Worm (Caenorhabditis elegans): ENCODE results near the gene fbxb-22.
A peak's percentile ranks its signal among the peaks of the same experiment; 100 is the strongest.

The fbxb-22 gene

DNA sequence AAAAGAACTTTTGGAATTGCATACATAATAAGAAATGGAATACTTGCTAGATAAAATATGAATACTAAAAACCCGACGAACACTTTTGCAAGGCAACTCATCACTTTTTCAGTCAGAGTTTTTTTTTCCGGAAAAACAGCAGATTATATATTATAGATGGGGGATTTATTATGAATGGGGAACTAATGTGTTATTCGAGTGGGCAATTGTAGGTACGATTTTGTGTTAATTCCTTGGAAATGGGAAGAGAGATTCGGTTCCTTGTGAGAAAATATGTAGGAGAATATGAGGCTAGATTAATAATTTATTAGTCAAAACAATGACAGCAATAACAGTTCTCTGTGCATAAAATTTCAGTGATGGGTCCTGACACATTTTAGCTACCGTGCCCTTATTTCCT lies 7.8 kb upstream of the fbxb-22 start, which contains the start of gene faah-5:
Gene faah-5 (minus strand): TSS at position 101 of the 400 bp plus-strand sequence.
- TF ChIP-seq pqm-1 (tag; optimal IDR thresholded peaks at IDR 0.05) (no peak), elt-2 (tag; optimal IDR thresholded peaks at IDR 0.05) (no peak), hmg-11 (tag; optimal IDR thresholded peaks at IDR 0.05) (no peak), fos-1 (tag; optimal IDR thresholded peaks at IDR 0.05) (no peak), tbx-2 (tag; optimal IDR thresholded peaks at IDR 0.05) (no peak), unc-62 (GFP tag; optimal IDR thresholded peaks at IDR 0.05) (no peak), ZK546.5 (tag; optimal IDR thresholded peaks at IDR 0.05) (no peak), snpc-4 (tag; optimal IDR thresholded peaks at IDR 0.05) (no peak), elt-1 (tag; optimal IDR thresholded peaks at IDR 0.05) (no peak), eor-1 (tag; optimal IDR thresholded peaks at IDR 0.05) (no peak), R02D3.7 (tag; optimal IDR thresholded peaks at IDR 0.05) (no peak), lin-15B (tag; optimal IDR thresholded peaks at IDR 0.05) (no peak), mdl-1 (tag; optimal IDR thresholded peaks at IDR 0.05) (no peak), ceh-9 (tag; optimal IDR thresholded peaks at IDR 0.05) (no peak), nhr-12 (tag; optimal IDR thresholded peaks at IDR 0.05) (no peak), fkh-10 (GFP tag; optimal IDR thresholded peaks at IDR 0.05) (no peak), lsy-12 (tag; optimal IDR thresholded peaks at IDR 0.05) (no peak), fkh-2 (tag; optimal IDR thresholded peaks at IDR 0.05) (no peak), mml-1 (tag; optimal IDR thresholded peaks at IDR 0.05) (no peak)

DNA sequence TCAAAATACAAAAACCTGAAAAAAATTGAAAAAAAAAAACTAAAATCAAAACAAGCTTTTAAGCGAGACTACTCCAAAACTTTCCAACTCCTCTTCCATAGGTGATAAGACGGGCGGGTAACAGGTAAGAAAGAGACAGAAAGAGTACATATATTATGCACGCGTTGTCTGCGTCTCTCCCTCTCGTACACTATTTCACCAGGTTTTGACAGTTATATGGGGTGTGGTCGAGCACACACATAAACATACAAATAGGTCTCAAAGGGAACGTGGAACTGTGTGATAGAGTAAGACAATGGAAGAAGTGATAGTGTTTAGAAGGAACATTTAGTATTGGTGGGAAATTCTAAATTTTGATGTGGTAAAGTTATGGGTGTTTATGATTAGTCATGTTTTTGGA lies 2.0 kb downstream of the fbxb-22 start:
- TF ChIP-seq sea-2 (GFP tag; optimal IDR thresholded peaks at IDR 0.05): no peak
- TF ChIP-seq pqm-1 (tag; optimal IDR thresholded peaks at IDR 0.05): peak; percentile 67
- TF ChIP-seq ceh-82 (tag; optimal IDR thresholded peaks at IDR 0.05): no peak
- peak; percentile 85 for TF ChIP-seq elt-2 (tag; optimal IDR thresholded peaks at IDR 0.05)
- TF ChIP-seq pha-4 (tag; optimal IDR thresholded peaks at IDR 0.05): peak; percentile 45

- no peak for TF ChIP-seq lsy-12 (tag; optimal IDR thresholded peaks at IDR 0.05)
- TF ChIP-seq pqm-1 (tag; optimal IDR thresholded peaks at IDR 0.05): peak; percentile 55
- TF ChIP-seq nhr-43 (tag; optimal IDR thresholded peaks at IDR 0.05; ENCODE audit: poor library complexity, severe bottlenecking): no peak
- TF ChIP-seq unc-39 (tag; optimal IDR thresholded peaks at IDR 0.05): no peak
- TF ChIP-seq nhr-12 (tag; optimal IDR thresholded peaks at IDR 0.05): no peak
- TF ChIP-seq jun-1 (tag; optimal IDR thresholded peaks at IDR 0.05): no peak
- no peak for TF ChIP-seq eor-1 (tag; optimal IDR thresholded peaks at IDR 0.05)
- no peak for TF ChIP-seq zag-1 (tag; optimal IDR thresholded peaks at IDR 0.05)
- no peak for TF ChIP-seq fos-1 (tag; optimal IDR thresholded peaks at IDR 0.05)
- TF ChIP-seq daf-12 (tag; optimal IDR thresholded peaks at IDR 0.05): no peak
- no peak for TF ChIP-seq egl-27 (tag; optimal IDR thresholded peaks at IDR 0.05)
- no peak for TF ChIP-seq nhr-23 (tag; optimal IDR thresholded peaks at IDR 0.05)
- peak; percentile 1 for TF ChIP-seq pha-4 (tag; optimal IDR thresholded peaks at IDR 0.05)
- TF ChIP-seq skn-1 (tag; optimal IDR thresholded peaks at IDR 0.05): no peak
- peak; percentile 79 for TF ChIP-seq elt-2 (tag; optimal IDR thresholded peaks at IDR 0.05)
Observed at ce11 chrIII:11878751-11879150, 4.8 kb downstream of the fbxb-22 start, which contains the start of gene Y56A3A.6. TSS of gene Y56A3A.6 (minus strand) at chrIII:11878803.

DNA sequence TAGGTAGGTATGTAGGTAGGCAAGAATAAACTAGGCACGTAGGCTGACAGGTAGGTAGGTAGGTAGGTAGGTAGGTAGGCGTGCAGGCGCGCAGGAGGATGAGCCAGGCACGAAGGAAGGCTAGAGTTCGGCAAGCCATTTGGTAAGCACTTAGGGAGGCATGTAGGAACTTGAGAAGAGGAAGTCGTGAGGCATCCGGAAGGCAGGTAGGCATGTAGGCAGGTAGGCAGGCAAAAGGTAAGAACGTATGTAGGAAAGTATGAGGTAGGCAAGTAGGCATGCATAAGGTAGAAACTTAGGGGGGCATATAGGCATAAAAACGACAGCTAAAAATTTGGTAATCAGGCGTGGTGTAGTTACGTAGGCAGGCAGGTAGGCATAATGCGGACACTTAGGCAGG lies 7.4 kb downstream of the fbxb-22 start:
- TF ChIP-seq R02D3.7 (tag; optimal IDR thresholded peaks at IDR 0.05) (no peak), daf-12 (tag; optimal IDR thresholded peaks at IDR 0.05) (no peak), jun-1 (tag; optimal IDR thresholded peaks at IDR 0.05) (no peak), nhr-23 (tag; optimal IDR thresholded peaks at IDR 0.05) (no peak), lin-39 (tag; optimal IDR thresholded peaks at IDR 0.05) (no peak), mml-1 (tag; optimal IDR thresholded peaks at IDR 0.05) (no peak), elt-1 (tag; optimal IDR thresholded peaks at IDR 0.05) (no peak), ztf-4 (tag; optimal IDR thresholded peaks at IDR 0.05) (no peak), ama-1 (optimal IDR thresholded peaks at IDR 0.05) (no peak), nhr-11 (tag; optimal IDR thresholded peaks at IDR 0.05) (no peak), sea-2 (GFP tag; optimal IDR thresholded peaks at IDR 0.05) (no peak), pqm-1 (tag; optimal IDR thresholded peaks at IDR 0.05) (no peak), nhr-28 (tag; optimal IDR thresholded peaks at IDR 0.05) (no peak), nhr-43 (tag; optimal IDR thresholded peaks at IDR 0.05; ENCODE audit: poor library complexity, severe bottlenecking) (no peak), unc-62 (GFP tag; optimal IDR thresholded peaks at IDR 0.05) (no peak), ZK546.5 (tag; optimal IDR thresholded peaks at IDR 0.05) (no peak), egl-5 (tag; optimal IDR thresholded peaks at IDR 0.05) (no peak)

Data from whole organism, L3 larva.